Fruit fly (Drosophila melanogaster) whole organism, embryonic: ENCODE results near the gene CG7963.

Experiments
- Antp ChIP-seq: fragments of 200-800 bp; sonication (Bioruptor generic); optimal IDR thresholded peaks from 3 replicates; lab custom pipeline; 2016; ENCODE audit warnings: missing biosample characterization, missing genetic modification characterization
- BEAF-32 ChIP-seq: fragments of 200-800 bp; sonication (Bioruptor generic); optimal IDR thresholded peaks from 3 replicates; lab custom pipeline; 2017; ENCODE audit warnings: missing biosample characterization, missing genetic modification characterization, mild to moderate bottlenecking, moderate library complexity, missing genetic modification reagents
- Blimp-1 ChIP-seq: fragments of 200-800 bp; sonication (Bioruptor generic); optimal IDR thresholded peaks from 3 replicates; lab custom pipeline; 2018; ENCODE audit warnings: missing biosample characterization, missing genetic modification characterization, mild to moderate bottlenecking, moderate library complexity, missing genetic modification reagents
- CG10462 ChIP-seq: fragments of 200-800 bp; sonication (Bioruptor generic); optimal IDR thresholded peaks from 2 replicates; lab custom pipeline; 2016; ENCODE audit warnings: missing biosample characterization, missing genetic modification characterization
- CG10543 ChIP-seq: fragments of 200-800 bp; sonication (Bioruptor generic); optimal IDR thresholded peaks from 3 replicates; lab custom pipeline; 2017; ENCODE audit warnings: missing biosample characterization, mild to moderate bottlenecking, missing genetic modification characterization, moderate library complexity
- CG10959 ChIP-seq: fragments of 200-800 bp; sonication (Bioruptor generic); IDR thresholded peaks from 2 replicates; pipeline ENCODE4 v1.3.6; 2022; ENCODE audit warnings: missing biosample characterization, missing genetic modification characterization
- CG12219 ChIP-seq: fragments of 200-800 bp; sonication (Bioruptor generic); optimal IDR thresholded peaks from 3 replicates; lab custom pipeline; 2018; ENCODE audit warnings: missing biosample characterization, mild to moderate bottlenecking, missing genetic modification characterization
- CG13424 ChIP-seq: fragments of 200-800 bp; sonication (Bioruptor generic); optimal IDR thresholded peaks from 2 replicates; lab custom pipeline; 2019; ENCODE audit warnings: missing biosample characterization, mild to moderate bottlenecking, missing genetic modification characterization, moderate library complexity
- CG13775 ChIP-seq: fragments of 200-800 bp; sonication (Bioruptor generic); optimal IDR thresholded peaks from 3 replicates; lab custom pipeline; 2017; ENCODE audit warnings: missing biosample characterization, mild to moderate bottlenecking, missing genetic modification characterization
- CG14014 ChIP-seq: fragments of 200-800 bp; sonication (Bioruptor generic); IDR thresholded peaks from 2 replicates; pipeline ENCODE4 v1.3.6; 2022; ENCODE audit warnings: missing biosample characterization, missing genetic modification characterization
- CG15011 ChIP-seq: fragments of 200-800 bp; sonication (Bioruptor generic); optimal IDR thresholded peaks from 3 replicates; lab custom pipeline; 2018; ENCODE audit warnings: missing biosample characterization, mild to moderate bottlenecking, missing genetic modification characterization
- CG15696 ChIP-seq: fragments of 200-800 bp; sonication (Bioruptor generic); optimal IDR thresholded peaks from 2 replicates; lab custom pipeline; 2019; ENCODE audit warnings: missing biosample characterization, mild to moderate bottlenecking, missing genetic modification characterization, moderate library complexity
- CG1792 ChIP-seq: fragments of 200-800 bp; sonication (Bioruptor generic); optimal IDR thresholded peaks from 2 replicates; lab custom pipeline; 2016; ENCODE audit warnings: missing biosample characterization, missing genetic modification characterization
- CG18764 ChIP-seq: fragments of 200-800 bp; sonication (Bioruptor generic); optimal IDR thresholded peaks from 3 replicates; lab custom pipeline; 2016; ENCODE audit warnings: missing biosample characterization, missing genetic modification characterization
- CG34376 ChIP-seq: fragments of 200-800 bp; sonication (Bioruptor generic); optimal IDR thresholded peaks from 2 replicates; lab custom pipeline; 2018; ENCODE audit warnings: missing biosample characterization, mild to moderate bottlenecking, missing genetic modification characterization
- CG4404 ChIP-seq: fragments of 200-800 bp; sonication (Bioruptor generic); IDR thresholded peaks from 2 replicates; pipeline ENCODE4 v1.3.6; 2022; ENCODE audit warnings: missing biosample characterization, missing genetic modification characterization
- CG5953 ChIP-seq: fragments of 200-800 bp; sonication (Bioruptor generic); IDR thresholded peaks from 2 replicates; pipeline ENCODE4 v1.3.6; 2022; ENCODE audit warnings: missing biosample characterization, missing genetic modification characterization
- CG6683 ChIP-seq: fragments of 200-800 bp; sonication (Bioruptor generic); optimal IDR thresholded peaks from 2 replicates; lab custom pipeline; 2017; ENCODE audit warnings: missing biosample characterization, mild to moderate bottlenecking, missing genetic modification characterization, missing genetic modification reagents
- CG6765 ChIP-seq: fragments of 200-800 bp; sonication (Bioruptor generic); optimal IDR thresholded peaks from 3 replicates; lab custom pipeline; 2017; ENCODE audit warnings: missing biosample characterization, mild to moderate bottlenecking, missing genetic modification characterization
- CG6854 ChIP-seq: fragments of 200-800 bp; sonication (Bioruptor generic); optimal IDR thresholded peaks from 3 replicates; lab custom pipeline; 2017; ENCODE audit warnings: missing biosample characterization, mild to moderate bottlenecking, missing genetic modification characterization
- CG7786 ChIP-seq: fragments of 200-800 bp; sonication (Bioruptor generic); optimal IDR thresholded peaks from 2 replicates; lab custom pipeline; 2016; ENCODE audit warnings: missing biosample characterization, missing genetic modification characterization
- CG8281 ChIP-seq: fragments of 200-800 bp; sonication (Bioruptor generic); optimal IDR thresholded peaks from 2 replicates; lab custom pipeline; 2018; ENCODE audit warnings: missing biosample characterization, mild to moderate bottlenecking, missing genetic modification characterization, moderate library complexity
- CG8924 ChIP-seq: fragments of 200-800 bp; optimal IDR thresholded peaks from 3 replicates; lab custom pipeline; 2019; ENCODE audit warnings: missing biosample characterization, mild to moderate bottlenecking, missing genetic modification characterization, moderate library complexity
- CG9215 ChIP-seq: fragments of 200-800 bp; sonication (Bioruptor generic); IDR thresholded peaks from 2 replicates; pipeline ENCODE4 v1.3.6; 2022; ENCODE audit warnings: missing biosample characterization, missing genetic modification characterization
- Chrac-16 ChIP-seq: fragments of 200-800 bp; sonication (Bioruptor generic); optimal IDR thresholded peaks from 3 replicates; lab custom pipeline; 2016; ENCODE audit warnings: missing biosample characterization, missing genetic modification characterization
- Deaf1 ChIP-seq: fragments of 200-800 bp; optimal IDR thresholded peaks from 3 replicates; lab custom pipeline; 2019; ENCODE audit warnings: missing biosample characterization, mild to moderate bottlenecking, missing genetic modification characterization, moderate library complexity
- Dek ChIP-seq: fragments of 200-800 bp; sonication (Bioruptor generic); optimal IDR thresholded peaks from 3 replicates; lab custom pipeline; 2019; ENCODE audit warnings: missing biosample characterization, mild to moderate bottlenecking, missing genetic modification characterization, moderate library complexity
- Dp ChIP-seq: fragments of 200-800 bp; sonication (Bioruptor generic); optimal IDR thresholded peaks from 2 replicates; lab custom pipeline; 2018; ENCODE audit warnings: missing biosample characterization, mild to moderate bottlenecking, missing genetic modification characterization, moderate library complexity
- E2f1 ChIP-seq: fragments of 200-800 bp; sonication (Bioruptor generic); IDR thresholded peaks from 2 replicates; pipeline ENCODE4 v1.3.6; 2022; ENCODE audit warnings: missing biosample characterization, missing genetic modification characterization
- E2f2 ChIP-seq: fragments of 200-800 bp; sonication (Bioruptor generic); IDR thresholded peaks from 2 replicates; pipeline ENCODE4 v1.3.6; 2022; ENCODE audit warnings: missing biosample characterization, missing genetic modification characterization
- HLH3B ChIP-seq: fragments of 200-800 bp; sonication (Bioruptor generic); IDR thresholded peaks from 2 replicates; pipeline ENCODE4 v1.3.6; 2022; ENCODE audit warnings: missing biosample characterization, missing genetic modification characterization
- Hand ChIP-seq: fragments of 200-800 bp; sonication (Bioruptor generic); optimal IDR thresholded peaks from 2 replicates; lab custom pipeline; 2017; ENCODE audit warnings: mild to moderate bottlenecking, missing biosample characterization, missing genetic modification reagents, missing genetic modification characterization
- Hmx ChIP-seq: fragments of 200-800 bp; sonication (Bioruptor generic); optimal IDR thresholded peaks from 2 replicates; lab custom pipeline; 2016; ENCODE audit warnings: missing biosample characterization, missing genetic modification characterization
- TFAM ChIP-seq: fragments of 200-800 bp; sonication (Bioruptor generic); optimal IDR thresholded peaks from 2 replicates; lab custom pipeline; 2017; ENCODE audit warnings: missing biosample characterization, missing genetic modification characterization, inconsistent platforms
- ab ChIP-seq: fragments of 200-800 bp; sonication (Bioruptor generic); optimal IDR thresholded peaks from 2 replicates; lab custom pipeline; 2016; ENCODE audit warnings: missing biosample characterization, missing genetic modification characterization
- az2 ChIP-seq: fragments of 200-800 bp; sonication (Bioruptor generic); optimal IDR thresholded peaks from 3 replicates; lab custom pipeline; 2016; ENCODE audit warnings: missing biosample characterization, missing genetic modification characterization
- bbx ChIP-seq: fragments of 200-800 bp; sonication (Bioruptor generic); IDR thresholded peaks from 2 replicates; pipeline ENCODE4 v1.3.6; 2022; ENCODE audit warnings: missing biosample characterization, missing genetic modification characterization; ENCODE audit not compliant: partially characterized antibody
- danr ChIP-seq: fragments of 200-800 bp; sonication (Bioruptor generic); IDR thresholded peaks from 2 replicates; pipeline ENCODE4 v1.3.6; 2022; ENCODE audit warnings: missing biosample characterization, missing genetic modification characterization
- dm ChIP-seq: fragments of 200-800 bp; sonication (Bioruptor generic); optimal IDR thresholded peaks from 3 replicates; lab custom pipeline; 2016; ENCODE audit warnings: missing biosample characterization, missing genetic modification characterization
- ems ChIP-seq: fragments of 200-800 bp; sonication (Bioruptor generic); optimal IDR thresholded peaks from 3 replicates; lab custom pipeline; 2016; ENCODE audit warnings: missing biosample characterization, missing genetic modification characterization
- h ChIP-seq: fragments of >200 bp; optimal IDR thresholded peaks from 2 replicates; lab custom pipeline; 2017
- knrl ChIP-seq: fragments of 200-800 bp; sonication (Bioruptor generic); IDR thresholded peaks from 3 replicates; pipeline ENCODE4 v1.3.6; 2022; ENCODE audit warnings: missing biosample characterization, missing genetic modification characterization; ENCODE audit not compliant: partially characterized antibody
- lov ChIP-seq, 2 experiments: fragments of 200-800 bp in 1 of 2; fragments of >200 bp in 1 of 2; sonication (Bioruptor generic) in 1 of 2; IDR thresholded peaks in 1 of 2; optimal IDR thresholded peaks in 1 of 2; 2 replicates in 1 of 2; 3 replicates in 1 of 2; pipeline versions ENCODE4 v1.3.6 to Lab custom; 2017 to 2022; ENCODE audit warnings: missing biosample characterization in 1 of 2, missing genetic modification characterization in 1 of 2
- maf-S ChIP-seq: fragments of 200-800 bp; sonication (Bioruptor generic); optimal IDR thresholded peaks from 2 replicates; lab custom pipeline; 2016; ENCODE audit warnings: missing biosample characterization, missing genetic modification characterization
- ranshi ChIP-seq: fragments of 200-800 bp; sonication (Bioruptor generic); IDR thresholded peaks from 2 replicates; pipeline ENCODE4 v1.3.6; 2022; ENCODE audit warnings: missing biosample characterization, missing genetic modification characterization
- sens-2 ChIP-seq: fragments of 200-800 bp; sonication (Bioruptor generic); IDR thresholded peaks from 2 replicates; pipeline ENCODE4 v1.3.6; 2022; ENCODE audit warnings: missing biosample characterization, missing genetic modification characterization
- slp2 ChIP-seq: fragments of 200-800 bp; sonication (Bioruptor generic); optimal IDR thresholded peaks from 2 replicates; lab custom pipeline; 2016; ENCODE audit warnings: missing biosample characterization, missing genetic modification characterization
- stwl ChIP-seq: fragments of 200-800 bp; sonication (Bioruptor generic); optimal IDR thresholded peaks from 3 replicates; lab custom pipeline; 2018; ENCODE audit warnings: missing biosample characterization, mild to moderate bottlenecking, missing genetic modification characterization, moderate library complexity
- vfl ChIP-seq: fragments of 200-800 bp; sonication (Bioruptor generic); optimal IDR thresholded peaks from 2 replicates; lab custom pipeline; 2016; ENCODE audit warnings: missing biosample characterization, missing genetic modification characterization

CG7963 gene

DNA sequence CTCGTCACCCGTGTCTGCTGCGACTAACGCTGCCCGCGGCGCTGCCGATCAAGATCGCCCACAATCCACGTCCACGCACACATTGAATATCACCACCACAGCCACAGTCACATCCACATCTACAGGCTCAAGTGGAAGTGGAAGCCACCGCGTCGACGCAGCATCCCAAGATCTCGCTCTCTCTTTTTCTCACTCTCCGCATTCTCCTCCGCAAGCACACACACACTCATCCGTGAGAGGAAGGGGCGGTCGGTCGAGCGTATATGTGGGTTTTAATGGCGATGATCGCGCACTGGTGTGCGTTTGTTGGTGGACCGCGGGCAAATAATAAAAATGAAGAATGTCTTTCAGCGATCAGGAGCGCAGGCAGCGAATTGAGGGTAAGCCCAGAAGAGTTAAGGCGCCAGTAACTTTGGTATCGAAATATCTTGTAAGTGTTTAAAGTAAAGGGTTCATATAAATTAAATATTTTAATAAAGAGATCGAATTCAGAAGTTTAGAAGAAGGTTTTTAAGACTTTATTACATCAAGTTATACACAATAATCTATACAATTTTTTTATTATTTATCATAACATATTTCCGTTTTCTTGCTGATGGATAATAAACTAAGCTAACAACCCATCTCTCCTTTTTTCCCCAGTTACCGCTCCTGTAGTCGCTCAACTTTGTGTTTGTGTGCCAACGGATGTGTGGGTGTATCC, 28.7 kb upstream of the CG7963 start, which contains the start of gene Poxm (continued):
- peak; percentile 84 for TF ChIP-seq CG10462 (GFP tag; lab: Kevin White, UChicago)
- TF ChIP-seq CG15011 (GFP tag; lab: Kevin White, UChicago) = peak; percentile 84
- TF ChIP-seq maf-S (GFP tag; lab: Kevin White, UChicago) = peak; percentile 21
- TF ChIP-seq Deaf1 (tag; lab: Kevin White, UChicago) = peak; percentile 56
- peak; percentile 51 for TF ChIP-seq Antp
- TF ChIP-seq CG1792 (GFP tag; lab: Kevin White, UChicago) = peak; percentile 18
- TF ChIP-seq lov (optimal IDR thresholded peaks at IDR 0.05; lab: Kevin White, UChicago) = no peak
- no peak for TF ChIP-seq lov (GFP tag; IDR thresholded peaks at IDR 0.05; lab: Robert Waterston, UW)
- peak; percentile 89 for TF ChIP-seq CG9215 (GFP tag; lab: Robert Waterston, UW)
- TF ChIP-seq ems = peak; percentile 69
- peak; percentile 30 for TF ChIP-seq Hmx (GFP tag; lab: Kevin White, UChicago)
- no peak for TF ChIP-seq ab (GFP tag; lab: Kevin White, UChicago)
- TF ChIP-seq Blimp-1 (GFP tag; lab: Kevin White, UChicago) = peak; percentile 87
- TF ChIP-seq Hand = no peak
- peak; percentile 58 for TF ChIP-seq vfl (GFP tag; lab: Kevin White, UChicago)
- peak; percentile 75 for TF ChIP-seq CG8281 (tag; lab: Kevin White, UChicago)
- peak; percentile 87 for TF ChIP-seq CG10959
- TF ChIP-seq az2 = peak; percentile 92
- peak; percentile 27 for TF ChIP-seq CG6765
- peak; percentile 5 for TF ChIP-seq BEAF-32 (GFP tag; lab: Kevin White, UChicago)
- TF ChIP-seq CG13775 (GFP tag; lab: Kevin White, UChicago) = peak; percentile 87
- peak; percentile 64 for TF ChIP-seq slp2
- TF ChIP-seq E2f2 (GFP tag; lab: Robert Waterston, UW) = peak; percentile 53; the same call in 1 of the 2 replicates
- TF ChIP-seq CG14014 (GFP tag; lab: Robert Waterston, UW) = peak; percentile 82; the same call in 1 of the 2 replicates
- TF ChIP-seq CG12219 (GFP tag; lab: Kevin White, UChicago) = peak; percentile 57
- TF ChIP-seq E2f1 (GFP tag; lab: Robert Waterston, UW) = peak; percentile 91
- TF ChIP-seq CG7786 = peak; percentile 26
- peak; percentile 86 for TF ChIP-seq danr
- TF ChIP-seq Chrac-16 (GFP tag; lab: Kevin White, UChicago) = peak; percentile 87
- peak; percentile 57 for TF ChIP-seq dm (GFP tag; lab: Kevin White, UChicago)
- peak; percentile 81; the same call in 1 of the 2 replicates for TF ChIP-seq ranshi (GFP tag; lab: Robert Waterston, UW)
- TF ChIP-seq CG6854 (GFP tag; lab: Kevin White, UChicago) = peak; percentile 70
- peak; percentile 73 for TF ChIP-seq CG18764 (GFP tag; lab: Kevin White, UChicago)
- peak; percentile 94 for TF ChIP-seq CG15696 (tag; lab: Kevin White, UChicago)
- TF ChIP-seq h (lab: Kevin White, UChicago) = no peak
- TF ChIP-seq CG13424 = peak; percentile 94
- TF ChIP-seq CG5953 (GFP tag; lab: Robert Waterston, UW) = 0 out of 2 replicates have a peak, but pooled peaks have one; percentile 42
- TF ChIP-seq CG34376 (GFP tag; lab: Kevin White, UChicago) = peak; percentile 18
- peak; percentile 87 for TF ChIP-seq Dek (tag; lab: Kevin White, UChicago)
- TF ChIP-seq CG4404 (GFP tag; lab: Robert Waterston, UW) = peak; percentile 96
- TF ChIP-seq CG10543 (GFP tag; lab: Kevin White, UChicago) = peak; percentile 85
- TF ChIP-seq Dp (GFP tag; lab: Kevin White, UChicago) = no peak
- TF ChIP-seq HLH3B (GFP tag; lab: Robert Waterston, UW) = peak; percentile 82
- 0 out of 2 replicates have a peak, but pooled peaks have one; percentile 21 for TF ChIP-seq bbx
- TF ChIP-seq knrl = peak; percentile 69; the same call in 2 of the 3 replicates
- no peak; the same call in 1 of the 2 replicates for TF ChIP-seq sens-2
- no peak for TF ChIP-seq CG6683 (GFP tag; lab: Kevin White, UChicago)
- no peak for TF ChIP-seq stwl
- peak; percentile 59 for TF ChIP-seq TFAM (GFP tag; lab: Kevin White, UChicago)
- TF ChIP-seq CG8924 = peak; percentile 94
